Worm (Caenorhabditis elegans) whole organism, L4 larva: ENCODE results near the gene ins-32.

Experiments used
- F26F4.8 ChIP-seq: fragments of 200-800 bp; sonication (Bioruptor generic); conservative IDR thresholded peaks from 2 replicates; pipeline ENCODE4 v1.3.6; 2022; ENCODE audit warnings: missing genetic modification characterization, missing compliant biosample characterization
- Y105C5A.15 ChIP-seq: fragments of 200-800 bp; sonication (Bioruptor generic); IDR thresholded peaks from 2 replicates; pipeline ENCODE4 v1.3.6; 2022; ENCODE audit warnings: missing genetic modification characterization, missing compliant biosample characterization
- ZK546.5 ChIP-seq, 2 experiments: sonication (generic microtip); optimal IDR thresholded peaks; 2 replicates each; lab custom pipeline; 2017; ENCODE audit warnings: missing biosample characterization in 2 of 2, missing genetic modification characterization in 2 of 2
- aly-2 ChIP-seq: sonication (generic microtip); optimal IDR thresholded peaks from 2 replicates; lab custom pipeline; 2018; ENCODE audit warnings: missing biosample characterization, missing genetic modification characterization
- dpl-1 ChIP-seq: fragments of 150-350 bp; optimal IDR thresholded peaks from 2 replicates; lab custom pipeline; 2014; ENCODE audit warnings: missing biosample characterization, missing genetic modification reagents, missing genetic modification characterization
- duxl-1 ChIP-seq: sonication (generic microtip); optimal IDR thresholded peaks from 2 replicates; lab custom pipeline; 2016; ENCODE audit warnings: mild to moderate bottlenecking, missing genetic modification characterization, moderate library complexity, missing compliant biosample characterization; ENCODE audit not compliant: poor library complexity
- dve-1 ChIP-seq: sonication (generic microtip); optimal IDR thresholded peaks from 2 replicates; lab custom pipeline; 2017; ENCODE audit warnings: antibody characterized with exemption, mild to moderate bottlenecking, missing genetic modification characterization, missing compliant biosample characterization; ENCODE audit not compliant: insufficient read depth
- fos-1 ChIP-seq: fragments of 150-350 bp; optimal IDR thresholded peaks from 2 replicates; lab custom pipeline; 2014; ENCODE audit warnings: missing biosample characterization, missing genetic modification characterization
- lim-7 ChIP-seq: fragments of 200-800 bp; sonication (Bioruptor generic); IDR thresholded peaks from 2 replicates; pipeline ENCODE4 v1.3.6; 2022; ENCODE audit warnings: missing genetic modification characterization, missing compliant biosample characterization
- nhr-11 ChIP-seq: fragments of 150-350 bp; optimal IDR thresholded peaks from 2 replicates; lab custom pipeline; 2014; ENCODE audit warnings: missing biosample characterization, missing genetic modification characterization
- nhr-77 ChIP-seq: fragments of 150-350 bp; optimal IDR thresholded peaks from 2 replicates; lab custom pipeline; 2014; ENCODE audit warnings: missing biosample characterization, missing genetic modification characterization
- spr-3 ChIP-seq: fragments of 200-800 bp; sonication (Bioruptor generic); optimal IDR thresholded peaks from 2 replicates; lab custom pipeline; 2018; ENCODE audit warnings: mild to moderate bottlenecking, missing genetic modification characterization, missing compliant biosample characterization
- unc-62 ChIP-seq, 3 experiments: fragments of 150-350 bp in 1 of 3; sonication (generic microtip); optimal IDR thresholded peaks in 2 of 3; peaks in 1 of 3; 1 replicate in 1 of 3; 2 replicates in 2 of 3; lab custom pipeline; 2014 to 2017; ENCODE audit warnings: missing biosample characterization in 3 of 3, missing genetic modification characterization in 3 of 3, missing genetic modification reagents in 3 of 3, missing genotype in 1 of 3

DNA sequence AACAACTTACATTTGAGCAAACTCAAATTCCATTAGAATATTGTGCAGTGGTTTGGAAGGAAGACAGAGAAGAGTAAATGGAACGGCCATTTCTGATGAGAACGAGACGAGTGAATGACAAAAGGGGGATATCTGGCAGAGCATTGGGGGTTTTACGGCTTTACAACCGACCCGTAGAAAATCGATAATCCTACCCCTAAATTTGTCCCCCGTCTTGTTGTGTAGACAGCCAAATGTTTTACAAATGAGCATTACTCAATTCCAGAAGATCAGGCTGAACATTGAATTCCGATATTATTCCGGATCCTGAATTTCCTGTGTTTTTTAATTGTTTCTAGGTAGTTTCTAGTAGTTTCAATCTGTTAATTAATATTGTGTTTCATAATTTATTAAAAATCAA, 9.8 kb downstream of the ins-32 start, which contains the start of gene fbxb-99:
- TF ChIP-seq Y105C5A.15: no peak
- no peak for TF ChIP-seq dpl-1 (GFP tag; lab: Kevin White, UChicago)
- TF ChIP-seq lim-7 (GFP tag; lab: Robert Waterston, UW): no peak
- no peak for TF ChIP-seq nhr-77 (tag; lab: Kevin White, UChicago)
- no peak for TF ChIP-seq nhr-11 (tag; lab: Kevin White, UChicago)
- no peak for TF ChIP-seq dve-1
- no peak for TF ChIP-seq F26F4.8 (GFP tag; lab: Robert Waterston, UW)
- TF ChIP-seq spr-3 (GFP tag; lab: Kevin White, UChicago): no peak
- no peak for TF ChIP-seq fos-1 (tag; lab: Kevin White, UChicago)
- TF ChIP-seq duxl-1 (tag; lab: Kevin White, UChicago): no peak
- no peak for TF ChIP-seq aly-2 (tag; lab: Kevin White, UChicago)
- no peak for TF ChIP-seq ZK546.5 (tag; optimal IDR thresholded peaks at IDR 0.05; lab: Kevin White, UChicago)
- TF ChIP-seq unc-62 (GFP tag; optimal IDR thresholded peaks at IDR 0.05 in 1 of 2; lab: Kevin White, UChicago): no peak
- TF ChIP-seq unc-62 (tag; optimal IDR thresholded peaks at IDR 0.05; lab: Kevin White, UChicago): no peak
